Fruit fly (Drosophila melanogaster): Measurements from ENCODE around the gene tgo.

tgo gene

DNA sequence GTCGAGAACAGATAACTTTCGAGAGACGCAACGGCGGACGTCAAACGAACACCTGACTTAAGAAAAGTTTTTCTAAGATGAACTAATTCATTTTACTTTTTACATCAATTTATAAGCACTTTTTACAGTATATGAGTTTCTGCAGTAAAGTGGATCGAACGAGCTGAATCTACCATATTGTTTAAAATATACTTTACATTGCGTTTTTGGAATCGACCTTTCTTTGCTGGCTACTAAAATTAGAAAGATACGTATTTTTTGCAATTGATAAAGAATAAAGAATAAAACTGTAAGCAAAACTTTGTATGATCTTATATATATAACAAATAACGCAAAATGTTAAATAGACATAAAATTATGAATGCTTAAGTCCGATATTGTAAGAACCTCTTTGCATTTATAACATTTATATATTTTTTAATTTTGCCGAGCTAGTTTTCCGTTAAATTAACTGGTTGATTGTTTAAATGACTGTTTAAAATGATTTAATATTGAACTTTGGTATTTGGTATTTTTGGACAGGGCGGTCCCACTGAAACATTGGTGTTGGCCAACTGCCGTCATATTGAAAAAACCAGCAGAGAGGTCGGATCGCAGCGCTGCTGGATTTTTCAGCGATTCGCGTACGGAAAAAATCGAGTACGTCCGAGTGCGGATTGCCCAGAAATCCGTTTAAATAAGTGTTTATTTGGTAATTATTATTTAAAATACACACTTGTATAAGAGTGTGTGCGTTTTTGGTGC, 32.3 kb upstream of the tgo start, which contains the start of gene Kdm2 (continued):
- TF ChIP-seq bbx (GFP tag; IDR thresholded peaks at IDR 0.05; ENCODE audit: partially characterized antibody) (no peak), fd64A (GFP tag; optimal IDR thresholded peaks at IDR 0.05) (no peak), cas (GFP tag; IDR thresholded peaks at IDR 0.05) (no peak), CG2712 (tag; optimal IDR thresholded peaks at IDR 0.05) (peak; percentile 40), gsb-n (tag; optimal IDR thresholded peaks at IDR 0.05) (peak; percentile 30), CG2199 (GFP tag; IDR thresholded peaks at IDR 0.05) (no peak), Ptx1 (GFP tag; IDR thresholded peaks at IDR 0.05) (no peak), Trl (optimal IDR thresholded peaks at IDR 0.05) (no peak), Trl (GFP tag; optimal IDR thresholded peaks at IDR 0.05) (no peak), onecut (GFP tag; IDR thresholded peaks at IDR 0.05) (peak; percentile 35), yki (optimal IDR thresholded peaks at IDR 0.05) (no peak), CG43689 (GFP tag; IDR thresholded peaks at IDR 0.05) (no peak), CG17568 (GFP tag; optimal IDR thresholded peaks at IDR 0.05) (no peak), Awh (GFP tag; IDR thresholded peaks at IDR 0.05) (no peak), CG3407 (GFP tag; optimal IDR thresholded peaks at IDR 0.05) (no peak), slp2 (GFP tag; optimal IDR thresholded peaks at IDR 0.05) (no peak), CG14050 (GFP tag; IDR thresholded peaks at IDR 0.05) (no peak), pb (GFP tag; optimal IDR thresholded peaks at IDR 0.05) (no peak), Oli (tag; optimal IDR thresholded peaks at IDR 0.05) (no peak), ci (GFP tag; IDR thresholded peaks at IDR 0.05) (no peak), CG13424 (tag; optimal IDR thresholded peaks at IDR 0.05) (no peak), Spps (tag; optimal IDR thresholded peaks at IDR 0.05) (no peak), dm (GFP tag; optimal IDR thresholded peaks at IDR 0.05) (no peak), pan (optimal IDR thresholded peaks at IDR 0.05) (no peak), pan (GFP tag; optimal IDR thresholded peaks at IDR 0.05 in 1 of 2, IDR thresholded peaks at IDR 0.05 in 1 of 2) (no peak), Bteb2 (GFP tag; optimal IDR thresholded peaks at IDR 0.05) (no peak), tna (GFP tag; IDR thresholded peaks at IDR 0.05; ENCODE audit: partially characterized antibody) (no peak), inv (GFP tag; IDR thresholded peaks at IDR 0.05; ENCODE audit: partially characterized antibody) (no peak), pum (GFP tag; optimal IDR thresholded peaks at IDR 0.05) (no peak), wdn (GFP tag; IDR thresholded peaks at IDR 0.05) (no peak), sqz (GFP tag; optimal IDR thresholded peaks at IDR 0.05) (peak; percentile 85), CG2120 (GFP tag; optimal IDR thresholded peaks at IDR 0.05) (no peak), bowl (GFP tag; IDR thresholded peaks at IDR 0.05) (no peak), CG7745 (tag; optimal IDR thresholded peaks at IDR 0.05) (peak; percentile 18), CG33213 (GFP tag; optimal IDR thresholded peaks at IDR 0.05) (peak; percentile 21), jing (GFP tag; optimal IDR thresholded peaks at IDR 0.05) (no peak), CG17328 (GFP tag; IDR thresholded peaks at IDR 0.05) (no peak), CG18619 (GFP tag; optimal IDR thresholded peaks at IDR 0.05) (no peak), seq (GFP tag; IDR thresholded peaks at IDR 0.05) (no peak), CG4282 (GFP tag; optimal IDR thresholded peaks at IDR 0.05) (no peak), fru (optimal IDR thresholded peaks at IDR 0.05) (no peak), CG9797 (GFP tag; optimal IDR thresholded peaks at IDR 0.05) (peak; percentile 70), Six4 (GFP tag; optimal IDR thresholded peaks at IDR 0.05) (no peak), CG2129 (GFP tag; IDR thresholded peaks at IDR 0.05; ENCODE audit: partially characterized antibody) (no peak), CG18011 (GFP tag; optimal IDR thresholded peaks at IDR 0.05) (peak; percentile 16), CG10543 (GFP tag; optimal IDR thresholded peaks at IDR 0.05) (no peak), Oaz (GFP tag; IDR thresholded peaks at IDR 0.05) (no peak), CG18764 (GFP tag; optimal IDR thresholded peaks at IDR 0.05) (no peak), CG12769 (tag; optimal IDR thresholded peaks at IDR 0.05) (no peak), pros (GFP tag; optimal IDR thresholded peaks at IDR 0.05) (no peak), Drgx (GFP tag; IDR thresholded peaks at IDR 0.05) (no peak), shn (GFP tag; optimal IDR thresholded peaks at IDR 0.05) (no peak)

Data from whole organism, embryonic.